Worm (Caenorhabditis elegans): ENCODE measurements around the gene F11A5.16.

The F11A5.16 gene

DNA sequence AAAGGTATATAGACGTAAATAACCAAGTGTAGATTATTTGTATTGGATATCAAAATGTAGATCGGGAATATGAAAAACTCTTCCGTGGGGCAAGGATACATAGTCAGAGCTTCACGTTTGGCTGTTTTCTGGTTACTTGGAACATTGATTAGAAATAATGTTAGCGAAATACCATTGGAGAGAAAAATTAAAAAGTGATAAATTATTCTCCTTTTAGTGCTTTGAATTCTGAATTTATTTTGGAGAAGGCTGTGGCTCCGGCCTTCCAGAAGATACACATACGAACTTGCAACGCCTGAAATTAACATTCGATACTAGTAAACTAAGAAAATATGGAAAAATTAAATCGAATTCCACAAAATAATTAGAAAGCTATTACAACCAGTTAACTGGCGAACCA lies 24.9 kb downstream of the F11A5.16 start, which contains the start of gene srh-98:
Gene srh-98 (minus strand): TSS at position 101 of the 400 bp plus-strand sequence.
- TF ChIP-seq ceh-88 (GFP tag; IDR thresholded peaks at IDR 0.05) = no peak
- no peak for TF ChIP-seq egl-27 (tag; optimal IDR thresholded peaks at IDR 0.05)
- TF ChIP-seq unc-86 (tag; optimal IDR thresholded peaks at IDR 0.05) = no peak
- no peak for TF ChIP-seq aha-1 (tag; optimal IDR thresholded peaks at IDR 0.05)
- no peak for TF ChIP-seq skn-1 (tag; optimal IDR thresholded peaks at IDR 0.05)
- TF ChIP-seq lin-14 (GFP tag; optimal IDR thresholded peaks at IDR 0.05) = no peak
- no peak for TF ChIP-seq nhr-28 (tag; optimal IDR thresholded peaks at IDR 0.05)
- TF ChIP-seq dsc-1 (tag; optimal IDR thresholded peaks at IDR 0.05) = no peak
- no peak for TF ChIP-seq C34B4.2 (tag; optimal IDR thresholded peaks at IDR 0.05)
- no peak for TF ChIP-seq fkh-8 (tag; optimal IDR thresholded peaks at IDR 0.05)
- TF ChIP-seq egl-13 (tag; optimal IDR thresholded peaks at IDR 0.05) = no peak
- TF ChIP-seq aly-2 (tag; optimal IDR thresholded peaks at IDR 0.05) = no peak
- TF ChIP-seq lir-3 (tag; optimal IDR thresholded peaks at IDR 0.05; ENCODE audit: poor library complexity) = no peak
- no peak for TF ChIP-seq pax-3 (tag; optimal IDR thresholded peaks at IDR 0.05)
- no peak for TF ChIP-seq jun-1 (tag; optimal IDR thresholded peaks at IDR 0.05)
- no peak for TF ChIP-seq nhr-71 (tag; optimal IDR thresholded peaks at IDR 0.05)
- TF ChIP-seq lsy-2 (tag; optimal IDR thresholded peaks at IDR 0.05) = no peak

- no peak for TF ChIP-seq nhr-19 (GFP tag; conservative IDR thresholded peaks at IDR 0.05)
- no peak for TF ChIP-seq irx-1 (tag; optimal IDR thresholded peaks at IDR 0.05)
- TF ChIP-seq grh-1 (GFP tag; IDR thresholded peaks at IDR 0.05) = no peak
- TF ChIP-seq ceh-90 (tag; optimal IDR thresholded peaks at IDR 0.05) = no peak
- TF ChIP-seq elt-3 (tag; optimal IDR thresholded peaks at IDR 0.05) = no peak
- TF ChIP-seq mef-2 (tag; optimal IDR thresholded peaks at IDR 0.05) = no peak
- TF ChIP-seq nhr-11 (tag; optimal IDR thresholded peaks at IDR 0.05) = no peak
- TF ChIP-seq lsy-2 (tag; optimal IDR thresholded peaks at IDR 0.05) = no peak
- TF ChIP-seq ztf-4 (tag; optimal IDR thresholded peaks at IDR 0.05) = no peak
- no peak for TF ChIP-seq tbx-2 (tag; optimal IDR thresholded peaks at IDR 0.05)
Observed at ce11 chrV:16237223-16237622, 26.5 kb downstream of the F11A5.16 start, which contains the start of gene F21H7.5. TSS of gene F21H7.5 (plus strand) at chrV:16237523.

ce11 chrV:16244078-16244477 lies 33.3 kb downstream of the F11A5.16 start, which contains the start of gene srh-104:
TSS of gene srh-104 (minus strand) at chrV:16244178.
- TF ChIP-seq C16A3.4 (tag; optimal IDR thresholded peaks at IDR 0.05) (no peak), ceh-63 (GFP tag; optimal IDR thresholded peaks at IDR 0.05) (no peak), unc-98 (GFP tag; IDR thresholded peaks at IDR 0.05) (no peak), snu-23 (GFP tag; optimal IDR thresholded peaks at IDR 0.05) (no peak), unc-30 (tag; optimal IDR thresholded peaks at IDR 0.05) (no peak), lsy-2 (tag; optimal IDR thresholded peaks at IDR 0.05) (no peak), unc-62 (GFP tag; optimal IDR thresholded peaks at IDR 0.05) (no peak), zip-4 (GFP tag; optimal IDR thresholded peaks at IDR 0.05) (no peak), lin-13 (GFP tag; optimal IDR thresholded peaks at IDR 0.05) (no peak), swsn-7 (tag; optimal IDR thresholded peaks at IDR 0.05) (no peak), nhr-28 (tag; optimal IDR thresholded peaks at IDR 0.05) (no peak), lir-3 (tag; optimal IDR thresholded peaks at IDR 0.05; ENCODE audit: poor library complexity) (no peak), unc-86 (tag; optimal IDR thresholded peaks at IDR 0.05) (no peak), hpl-2 (GFP tag; optimal IDR thresholded peaks at IDR 0.05) (no peak), lin-14 (GFP tag; optimal IDR thresholded peaks at IDR 0.05) (no peak), ceh-8 (GFP tag; optimal IDR thresholded peaks at IDR 0.05) (no peak), nhr-90 (tag; optimal IDR thresholded peaks at IDR 0.05; ENCODE audit: poor library complexity) (no peak), mep-1 (tag; optimal IDR thresholded peaks at IDR 0.05) (no peak), rnt-1 (tag; optimal IDR thresholded peaks at IDR 0.05) (no peak), nhr-12 (tag; optimal IDR thresholded peaks at IDR 0.05) (no peak)
